Worm (Caenorhabditis elegans) whole organism, mixed stage, embryonic: ENCODE measurements around the gene F57A10.4.

Experiments used
- ceh-83 ChIP-seq: fragments of 200-800 bp; sonication (Bioruptor generic); optimal IDR thresholded peaks from 2 replicates; lab custom pipeline; 2018; ENCODE audit warnings: mild to moderate bottlenecking, missing genetic modification characterization, missing compliant biosample characterization
- cnd-1 ChIP-seq: fragments of 200-800 bp; sonication (Bioruptor generic); optimal IDR thresholded peaks from 2 replicates; lab custom pipeline; 2018; ENCODE audit warnings: mild to moderate bottlenecking, missing genetic modification characterization, missing compliant biosample characterization
- drap-1 ChIP-seq: fragments of 200-800 bp; sonication (Bioruptor generic); optimal IDR thresholded peaks from 3 replicates; lab custom pipeline; 2018; ENCODE audit warnings: mild to moderate bottlenecking, missing genetic modification characterization, missing compliant biosample characterization
- elt-1 ChIP-seq: sonication (generic microtip); optimal IDR thresholded peaks from 2 replicates; lab custom pipeline; 2017; ENCODE audit warnings: missing genetic modification characterization, mild to moderate bottlenecking, missing compliant biosample characterization, antibody characterized with exemption, moderate library complexity, borderline replicate concordance; ENCODE audit not compliant: insufficient read depth
- lin-13 ChIP-seq: fragments of 150-350 bp; optimal IDR thresholded peaks from 2 replicates; lab custom pipeline; 2014; ENCODE audit warnings: missing biosample characterization, missing genetic modification characterization
- lsy-2 ChIP-seq: fragments of 150-350 bp; optimal IDR thresholded peaks from 2 replicates; lab custom pipeline; 2014; ENCODE audit warnings: missing biosample characterization, missing genetic modification characterization
- mep-1 ChIP-seq: fragments of 150-350 bp; optimal IDR thresholded peaks from 2 replicates; lab custom pipeline; 2017; ENCODE audit warnings: missing biosample characterization, missing genetic modification reagents, missing genetic modification characterization, inconsistent platforms
- nhr-237 ChIP-seq: fragments of 150-350 bp; optimal IDR thresholded peaks from 2 replicates; lab custom pipeline; 2014; ENCODE audit warnings: missing biosample characterization, missing genetic modification characterization
- nhr-28 ChIP-seq: fragments of 150-350 bp; optimal IDR thresholded peaks from 2 replicates; lab custom pipeline; 2014; ENCODE audit warnings: missing biosample characterization, missing genetic modification characterization
- pha-4 ChIP-seq: fragments of 150-350 bp; optimal IDR thresholded peaks from 2 replicates; lab custom pipeline; 2018; ENCODE audit warnings: missing biosample characterization, missing genetic modification reagents, missing genetic modification characterization
- unc-120 ChIP-seq: sonication (generic microtip); optimal IDR thresholded peaks from 2 replicates; lab custom pipeline; 2017; ENCODE audit warnings: missing genetic modification characterization, missing compliant biosample characterization; ENCODE audit not compliant: poor library complexity, severe bottlenecking
- unc-39 ChIP-seq: fragments of 150-350 bp; optimal IDR thresholded peaks from 2 replicates; lab custom pipeline; 2014; ENCODE audit warnings: missing biosample characterization, missing genetic modification characterization
- ztf-11 ChIP-seq: fragments of 150-350 bp; optimal IDR thresholded peaks from 2 replicates; lab custom pipeline; 2014; ENCODE audit warnings: missing biosample characterization, missing genetic modification characterization

ce11 chrV:15817746-15818145 is 48.5 kb downstream of the F57A10.4 start, which contains the start of gene abf-3:
- TF ChIP-seq drap-1 (GFP tag; lab: Kevin White, UChicago) (no peak), cnd-1 (no peak), unc-39 (tag; lab: Kevin White, UChicago) (no peak), elt-1 (tag; lab: Kevin White, UChicago) (no peak), pha-4 (tag; lab: Kevin White, UChicago) (no peak), mep-1 (no peak), lin-13 (tag; lab: Kevin White, UChicago) (no peak), nhr-237 (tag; lab: Kevin White, UChicago) (no peak), lsy-2 (tag; lab: Kevin White, UChicago) (no peak), unc-120 (tag; lab: Kevin White, UChicago) (no peak), ztf-11 (tag; lab: Kevin White, UChicago) (no peak), nhr-28 (no peak), ceh-83 (GFP tag; lab: Kevin White, UChicago) (no peak)
